Fruit fly (Drosophila melanogaster): ENCODE data around the gene Sfp87B.

- no peak for TF ChIP-seq Ets96B (tag; optimal IDR thresholded peaks at IDR 0.05)
- TF ChIP-seq net (GFP tag; optimal IDR thresholded peaks at IDR 0.05), result no peak
- TF ChIP-seq Gug (GFP tag; IDR thresholded peaks at IDR 0.05), result no peak
- no peak for TF ChIP-seq salr (GFP tag; optimal IDR thresholded peaks at IDR 0.05)
- TF ChIP-seq CG6854 (GFP tag; optimal IDR thresholded peaks at IDR 0.05), result no peak
- TF ChIP-seq Sox102F (GFP tag; optimal IDR thresholded peaks at IDR 0.05), result no peak
- no peak for TF ChIP-seq CG9139 (GFP tag; optimal IDR thresholded peaks at IDR 0.05)
- no peak for TF ChIP-seq CG11762 (GFP tag; optimal IDR thresholded peaks at IDR 0.05; ENCODE audit: insufficient read depth)
- no peak for TF ChIP-seq fkh (GFP tag; optimal IDR thresholded peaks at IDR 0.05)
Observed at dm6 chr3R:12234584-12234983, 38.3 kb upstream of the Sfp87B start, which contains the start of gene Cyp313a5.
